Fruit fly (Drosophila melanogaster) whole organism, pupa: ENCODE data around the gene CG34454.

Experiments used
- CG10348 ChIP-seq: fragments of 200-800 bp; sonication (Bioruptor generic); IDR thresholded peaks from 2 replicates; pipeline ENCODE4 v1.3.6; 2022; ENCODE audit warnings: missing biosample characterization, missing genetic modification characterization
- CG12605 ChIP-seq: fragments of 200-800 bp; sonication (Bioruptor generic); IDR thresholded peaks from 2 replicates; pipeline ENCODE4 v1.3.6; 2022; ENCODE audit warnings: missing biosample characterization, missing genetic modification characterization
- CG13204 ChIP-seq: fragments of 200-800 bp; sonication (Bioruptor generic); optimal IDR thresholded peaks from 2 replicates; lab custom pipeline; 2018; ENCODE audit warnings: missing biosample characterization, mild to moderate bottlenecking, missing genetic modification characterization, moderate library complexity
- CG14655 ChIP-seq: fragments of 200-800 bp; sonication (Bioruptor generic); optimal IDR thresholded peaks from 3 replicates; lab custom pipeline; 2017; ENCODE audit warnings: mild to moderate bottlenecking, missing biosample characterization, missing genetic modification reagents, missing genetic modification characterization
- CG32121 ChIP-seq: fragments of 200-800 bp; sonication (Bioruptor generic); IDR thresholded peaks from 2 replicates; pipeline ENCODE4 v1.3.6; 2022; ENCODE audit warnings: missing biosample characterization, missing genetic modification characterization
- CG34367 ChIP-seq: fragments of 200-800 bp; sonication (Bioruptor generic); optimal IDR thresholded peaks from 2 replicates; lab custom pipeline; 2018; ENCODE audit warnings: missing biosample characterization, mild to moderate bottlenecking, missing genetic modification characterization
- EcR ChIP-seq: fragments of 200-800 bp; sonication (Bioruptor generic); optimal IDR thresholded peaks from 3 replicates; lab custom pipeline; 2019; ENCODE audit warnings: missing biosample characterization, missing genetic modification characterization, mild to moderate bottlenecking, moderate library complexity, missing genetic modification reagents
- Pif1B ChIP-seq: fragments of 200-800 bp; sonication (Bioruptor generic); optimal IDR thresholded peaks from 3 replicates; lab custom pipeline; 2016; ENCODE audit warnings: missing biosample characterization, missing genetic modification characterization
- gl ChIP-seq: fragments of 200-800 bp; sonication (Bioruptor generic); optimal IDR thresholded peaks from 2 replicates; lab custom pipeline; 2018; ENCODE audit warnings: missing biosample characterization, mild to moderate bottlenecking, missing genetic modification characterization

dm6 chr3L:199754-200596 lies 32.2 kb downstream of the CG34454 start, which contains the start of the genes rno and mri:
- TF ChIP-seq CG10348 (no peak), EcR (no peak), CG14655 (GFP tag; lab: Kevin White, UChicago) (no peak), Pif1B (GFP tag; lab: Kevin White, UChicago) (no peak), CG12605 (no peak), CG13204 (no peak), gl (no peak), CG32121 (GFP tag; lab: Robert Waterston, UW) (no peak), CG34367 (tag; lab: Kevin White, UChicago) (peak; percentile 41)
